Fruit fly (Drosophila melanogaster) whole organism, embryonic: ENCODE results near the gene CG33784.

Experiments used
- Bdp1 ChIP-seq: fragments of 200-800 bp; sonication (Bioruptor generic); optimal IDR thresholded peaks from 3 replicates; lab custom pipeline; 2016; ENCODE audit warnings: missing biosample characterization, missing genetic modification characterization
- CG11093 ChIP-seq: fragments of 200-800 bp; sonication (Bioruptor generic); IDR thresholded peaks from 3 replicates; pipeline ENCODE4 v1.3.6; 2022; ENCODE audit warnings: missing biosample characterization, missing genetic modification characterization
- CG11723 ChIP-seq: fragments of 200-800 bp; sonication (Bioruptor generic); optimal IDR thresholded peaks from 2 replicates; lab custom pipeline; 2017; ENCODE audit warnings: missing biosample characterization, mild to moderate bottlenecking, missing genetic modification characterization
- CG12219 ChIP-seq: fragments of 200-800 bp; sonication (Bioruptor generic); optimal IDR thresholded peaks from 3 replicates; lab custom pipeline; 2018; ENCODE audit warnings: missing biosample characterization, mild to moderate bottlenecking, missing genetic modification characterization
- CG14441 ChIP-seq: fragments of 200-800 bp; sonication (Bioruptor generic); IDR thresholded peaks from 2 replicates; pipeline ENCODE4 v1.3.6; 2022; ENCODE audit warnings: missing biosample characterization, missing genetic modification characterization
- CG15696 ChIP-seq: fragments of 200-800 bp; sonication (Bioruptor generic); optimal IDR thresholded peaks from 2 replicates; lab custom pipeline; 2019; ENCODE audit warnings: missing biosample characterization, mild to moderate bottlenecking, missing genetic modification characterization, moderate library complexity
- CG16813 ChIP-seq: fragments of 200-800 bp; sonication (Bioruptor generic); IDR thresholded peaks from 3 replicates; pipeline ENCODE4 v1.3.6; 2022; ENCODE audit warnings: missing biosample characterization, missing genetic modification characterization; ENCODE audit not compliant: partially characterized antibody
- CG17829 ChIP-seq: fragments of 200-800 bp; optimal IDR thresholded peaks from 2 replicates; lab custom pipeline; 2019; ENCODE audit warnings: missing biosample characterization, mild to moderate bottlenecking, missing genetic modification characterization, moderate library complexity
- CG1792 ChIP-seq: fragments of 200-800 bp; sonication (Bioruptor generic); optimal IDR thresholded peaks from 2 replicates; lab custom pipeline; 2016; ENCODE audit warnings: missing biosample characterization, missing genetic modification characterization
- CG31441 ChIP-seq: fragments of 200-800 bp; sonication (Bioruptor generic); IDR thresholded peaks from 2 replicates; pipeline ENCODE4 v1.3.6; 2022; ENCODE audit warnings: missing biosample characterization, missing genetic modification characterization
- CG3407 ChIP-seq: fragments of 200-800 bp; sonication (Bioruptor generic); optimal IDR thresholded peaks from 2 replicates; lab custom pipeline; 2018; ENCODE audit warnings: missing biosample characterization, mild to moderate bottlenecking, missing genetic modification characterization
- CG34422 ChIP-seq: fragments of 200-800 bp; sonication (Bioruptor generic); IDR thresholded peaks from 3 replicates; pipeline ENCODE4 v1.3.6; 2022; ENCODE audit warnings: missing biosample characterization, missing genetic modification characterization
- CG3847 ChIP-seq: fragments of 200-800 bp; sonication (Bioruptor generic); IDR thresholded peaks from 2 replicates; pipeline ENCODE4 v1.3.6; 2022; ENCODE audit warnings: missing biosample characterization, missing genetic modification characterization
- CG6813 ChIP-seq: fragments of 200-800 bp; sonication (Bioruptor generic); optimal IDR thresholded peaks from 2 replicates; lab custom pipeline; 2017; ENCODE audit warnings: missing biosample characterization, missing genetic modification characterization, mild to moderate bottlenecking, moderate library complexity, missing genetic modification reagents
- CG7786 ChIP-seq: fragments of 200-800 bp; sonication (Bioruptor generic); optimal IDR thresholded peaks from 2 replicates; lab custom pipeline; 2016; ENCODE audit warnings: missing biosample characterization, missing genetic modification characterization
- CG8478 ChIP-seq: fragments of >200 bp; optimal IDR thresholded peaks from 2 replicates; lab custom pipeline; 2018
- Dad ChIP-seq: fragments of 200-800 bp; sonication (Bioruptor generic); optimal IDR thresholded peaks from 3 replicates; lab custom pipeline; 2016; ENCODE audit warnings: missing biosample characterization, missing genetic modification characterization
- Fer3 ChIP-seq: fragments of 200-800 bp; sonication (Bioruptor generic); optimal IDR thresholded peaks from 2 replicates; lab custom pipeline; 2018; ENCODE audit warnings: missing biosample characterization, mild to moderate bottlenecking, missing genetic modification characterization, moderate library complexity
- Gug ChIP-seq: fragments of 200-800 bp; sonication (Bioruptor generic); IDR thresholded peaks from 4 replicates; pipeline ENCODE4 v1.3.6; 2022; ENCODE audit warnings: missing biosample characterization, missing genetic modification characterization
- NFAT ChIP-seq: fragments of 200-800 bp; sonication (Bioruptor generic); IDR thresholded peaks from 2 replicates; pipeline ENCODE4 v1.3.6; 2022; ENCODE audit warnings: missing biosample characterization, missing genetic modification characterization
- Nf-YA ChIP-seq: fragments of 200-800 bp; sonication (Bioruptor generic); IDR thresholded peaks from 2 replicates; pipeline ENCODE4 v1.3.6; 2022; ENCODE audit warnings: missing biosample characterization, missing genetic modification characterization
- Rx ChIP-seq: fragments of 200-800 bp; sonication (Bioruptor generic); IDR thresholded peaks from 2 replicates; pipeline ENCODE4 v1.3.6; 2022; ENCODE audit warnings: missing biosample characterization, missing genetic modification characterization
- Scr ChIP-seq: fragments of 200-800 bp; sonication (Bioruptor generic); IDR thresholded peaks from 2 replicates; pipeline ENCODE4 v1.3.6; 2022; ENCODE audit warnings: missing biosample characterization, missing genetic modification characterization; ENCODE audit not compliant: partially characterized antibody
- Sry-β ChIP-seq: fragments of 200-800 bp; sonication (Bioruptor generic); optimal IDR thresholded peaks from 2 replicates; lab custom pipeline; 2018; ENCODE audit warnings: missing biosample characterization, mild to moderate bottlenecking, missing genetic modification characterization, moderate library complexity
- Usf ChIP-seq: fragments of 200-800 bp; sonication (Bioruptor generic); optimal IDR thresholded peaks from 2 replicates; lab custom pipeline; 2017; ENCODE audit warnings: missing genotype, missing biosample characterization, missing genetic modification characterization
- Xbp1 ChIP-seq: fragments of 200-800 bp; sonication (Bioruptor generic); optimal IDR thresholded peaks from 3 replicates; lab custom pipeline; 2016; ENCODE audit warnings: missing biosample characterization, mild to moderate bottlenecking, missing genetic modification characterization
- abd-A ChIP-seq: fragments of 200-800 bp; sonication (Bioruptor generic); optimal IDR thresholded peaks from 3 replicates; lab custom pipeline; 2019; ENCODE audit warnings: missing biosample characterization, mild to moderate bottlenecking, missing genetic modification characterization, moderate library complexity
- ash1 ChIP-seq: fragments of 200-800 bp; sonication (Bioruptor generic); optimal IDR thresholded peaks from 2 replicates; lab custom pipeline; 2018; ENCODE audit warnings: missing biosample characterization, mild to moderate bottlenecking, missing genetic modification characterization
- bowl ChIP-seq: fragments of 200-800 bp; sonication (Bioruptor generic); IDR thresholded peaks from 2 replicates; pipeline ENCODE4 v1.3.6; 2022; ENCODE audit warnings: missing biosample characterization, missing genetic modification characterization
- br ChIP-seq: fragments of >200 bp; optimal IDR thresholded peaks from 2 replicates; lab custom pipeline; 2017
- cas ChIP-seq: fragments of 200-800 bp; sonication (Bioruptor generic); IDR thresholded peaks from 2 replicates; pipeline ENCODE4 v1.3.6; 2022; ENCODE audit warnings: missing biosample characterization, missing genetic modification characterization
- chm ChIP-seq: fragments of 200-800 bp; sonication (Bioruptor generic); IDR thresholded peaks from 2 replicates; pipeline ENCODE4 v1.3.6; 2022; ENCODE audit warnings: missing biosample characterization, missing genetic modification characterization
- ci ChIP-seq: fragments of 200-800 bp; sonication (Bioruptor generic); IDR thresholded peaks from 3 replicates; pipeline ENCODE4 v1.3.6; 2022; ENCODE audit warnings: missing biosample characterization, missing genetic modification characterization
- dimm ChIP-seq: fragments of 200-800 bp; sonication (Bioruptor generic); IDR thresholded peaks from 2 replicates; pipeline ENCODE4 v1.3.6; 2022; ENCODE audit warnings: missing biosample characterization, missing genetic modification characterization
- disco-r ChIP-seq: fragments of 200-800 bp; sonication (Bioruptor generic); optimal IDR thresholded peaks from 2 replicates; lab custom pipeline; 2016; ENCODE audit warnings: missing biosample characterization, missing genetic modification characterization
- eyg ChIP-seq: fragments of 200-800 bp; sonication (Bioruptor generic); optimal IDR thresholded peaks from 3 replicates; lab custom pipeline; 2016; ENCODE audit warnings: missing biosample characterization, missing genetic modification characterization
- gcm2 ChIP-seq: fragments of 200-800 bp; sonication (Bioruptor generic); optimal IDR thresholded peaks from 2 replicates; lab custom pipeline; 2016; ENCODE audit warnings: missing biosample characterization, missing genetic modification characterization
- gro ChIP-seq: fragments of 200-800 bp; sonication (Bioruptor generic); optimal IDR thresholded peaks from 2 replicates; lab custom pipeline; 2016; ENCODE audit warnings: missing biosample characterization, missing genetic modification characterization
- mld ChIP-seq: fragments of 200-800 bp; sonication (Bioruptor generic); IDR thresholded peaks from 3 replicates; pipeline ENCODE4 v1.3.6; 2022; ENCODE audit warnings: missing biosample characterization, missing genetic modification characterization; ENCODE audit not compliant: partially characterized antibody
- pho ChIP-seq: fragments of 200-800 bp; sonication (Bioruptor generic); optimal IDR thresholded peaks from 2 replicates; lab custom pipeline; 2016; ENCODE audit warnings: missing biosample characterization, missing genetic modification characterization
- phol ChIP-seq: fragments of 200-800 bp; sonication (Bioruptor generic); optimal IDR thresholded peaks from 3 replicates; lab custom pipeline; 2018; ENCODE audit warnings: missing biosample characterization, mild to moderate bottlenecking, missing genetic modification characterization, moderate library complexity
- pnt ChIP-seq: fragments of 200-800 bp; sonication (Bioruptor generic); optimal IDR thresholded peaks from 3 replicates; lab custom pipeline; 2016; ENCODE audit warnings: missing biosample characterization, missing genetic modification characterization
- pum ChIP-seq: fragments of 200-800 bp; sonication (Bioruptor generic); optimal IDR thresholded peaks from 2 replicates; lab custom pipeline; 2016; ENCODE audit warnings: missing biosample characterization, missing genetic modification characterization
- sens-2 ChIP-seq: fragments of 200-800 bp; sonication (Bioruptor generic); IDR thresholded peaks from 2 replicates; pipeline ENCODE4 v1.3.6; 2022; ENCODE audit warnings: missing biosample characterization, missing genetic modification characterization
- sr ChIP-seq: fragments of 200-800 bp; sonication (Bioruptor generic); IDR thresholded peaks from 3 replicates; pipeline ENCODE4 v1.3.6; 2022; ENCODE audit warnings: missing biosample characterization, missing genetic modification characterization
- ssp ChIP-seq: fragments of 200-800 bp; sonication (Bioruptor generic); IDR thresholded peaks from 2 replicates; pipeline ENCODE4 v1.3.6; 2022; ENCODE audit warnings: missing biosample characterization, missing genetic modification characterization
- stc ChIP-seq: fragments of 200-800 bp; sonication (Bioruptor generic); IDR thresholded peaks from 2 replicates; pipeline ENCODE4 v1.3.6; 2022; ENCODE audit warnings: missing biosample characterization, missing genetic modification characterization
- trh ChIP-seq: fragments of 200-800 bp; sonication (Bioruptor generic); optimal IDR thresholded peaks from 2 replicates; lab custom pipeline; 2016; ENCODE audit warnings: missing biosample characterization, missing genetic modification characterization
- wek ChIP-seq: fragments of 200-800 bp; sonication (Bioruptor generic); optimal IDR thresholded peaks from 3 replicates; lab custom pipeline; 2018; ENCODE audit warnings: missing biosample characterization, mild to moderate bottlenecking, missing genetic modification characterization, moderate library complexity
- wor ChIP-seq: fragments of 200-800 bp; sonication (Bioruptor generic); IDR thresholded peaks from 2 replicates; pipeline ENCODE4 v1.3.6; 2022; ENCODE audit warnings: missing biosample characterization, missing genetic modification characterization
- zen ChIP-seq: fragments of 200-800 bp; sonication (Bioruptor generic); optimal IDR thresholded peaks from 3 replicates; lab custom pipeline; 2018; ENCODE audit warnings: missing biosample characterization, mild to moderate bottlenecking, missing genetic modification characterization, moderate library complexity

The CG33784 gene

dm6 chr3R:10042664-10043372 is 24.9 kb upstream of the CG33784 start, which contains the start of the genes Mical and CG3909 (continued):
- TF ChIP-seq zen (tag; lab: Kevin White, UChicago) (peak; percentile 82), CG17829 (tag; lab: Kevin White, UChicago) (peak; percentile 93), CG16813 (GFP tag; lab: Robert Waterston, UW) (0 out of 3 replicates have a peak, but pooled peaks have one; percentile 44), CG6813 (GFP tag; lab: Kevin White, UChicago) (peak; percentile 40), Dad (GFP tag; lab: Kevin White, UChicago) (no peak), Bdp1 (GFP tag; lab: Kevin White, UChicago) (no peak), mld (no peak), CG1792 (GFP tag; lab: Kevin White, UChicago) (no peak), dimm (GFP tag; lab: Robert Waterston, UW) (peak; percentile 77), chm (GFP tag; lab: Robert Waterston, UW) (peak; percentile 85), pum (no peak), wor (peak; percentile 60; the same call in 1 of the 2 replicates), CG31441 (peak; percentile 92), abd-A (tag; lab: Kevin White, UChicago) (no peak), CG7786 (GFP tag; lab: Kevin White, UChicago) (peak; percentile 17), pho (peak; percentile 51), gcm2 (GFP tag; lab: Kevin White, UChicago) (peak; percentile 13), CG14441 (GFP tag; lab: Robert Waterston, UW) (peak; percentile 86), ci (GFP tag; lab: Robert Waterston, UW) (peak; percentile 70), trh (GFP tag; lab: Kevin White, UChicago) (peak; percentile 2), CG11723 (GFP tag; lab: Kevin White, UChicago) (peak; percentile 43), pnt (GFP tag; lab: Kevin White, UChicago) (peak; percentile 40), NFAT (GFP tag; lab: Robert Waterston, UW) (peak; percentile 94), CG11093 (GFP tag; lab: Robert Waterston, UW) (peak; percentile 69; the same call in 2 of the 3 replicates), Rx (GFP tag; lab: Robert Waterston, UW) (peak; percentile 58; the same call in 1 of the 2 replicates), Fer3 (tag; lab: Kevin White, UChicago) (peak; percentile 88), Sry-β (GFP tag; lab: Kevin White, UChicago) (no peak), gro (GFP tag; lab: Kevin White, UChicago) (no peak), Gug (GFP tag; lab: Robert Waterston, UW) (peak; percentile 77; the same call in 3 of the 4 replicates), Usf (GFP tag; lab: Kevin White, UChicago) (peak; percentile 46), Scr (GFP tag; lab: Robert Waterston, UW) (peak; percentile 54), stc (GFP tag; lab: Robert Waterston, UW) (peak; percentile 92), CG3847 (GFP tag; lab: Robert Waterston, UW) (peak; percentile 86), wek (no peak), disco-r (GFP tag; lab: Kevin White, UChicago) (no peak), eyg (GFP tag; lab: Kevin White, UChicago) (peak; percentile 29), CG15696 (peak; percentile 80), bowl (GFP tag; lab: Robert Waterston, UW) (peak; percentile 56; the same call in 1 of the 2 replicates), CG3407 (peak; percentile 52), phol (tag; lab: Kevin White, UChicago) (peak; percentile 92), sr (GFP tag; lab: Robert Waterston, UW) (peak; percentile 12; the same call in 1 of the 3 replicates), Xbp1 (GFP tag; lab: Kevin White, UChicago) (peak; percentile 84), ssp (GFP tag; lab: Robert Waterston, UW) (peak; percentile 83), Nf-YA (GFP tag; lab: Robert Waterston, UW) (peak; percentile 78), sens-2 (GFP tag; lab: Robert Waterston, UW) (peak; percentile 48), br (no peak), CG34422 (GFP tag; lab: Robert Waterston, UW) (peak; percentile 92), CG8478 (lab: Kevin White, UChicago) (no peak), ash1 (GFP tag; lab: Kevin White, UChicago) (peak; percentile 26), cas (GFP tag; lab: Robert Waterston, UW) (peak; percentile 83; the same call in 1 of the 2 replicates), CG12219 (GFP tag; lab: Kevin White, UChicago) (peak; percentile 35)
